Worm (Caenorhabditis elegans) whole organism, late embryonic: ENCODE results near the gene C10A4.10.

Experiments
- ceh-2 ChIP-seq: sonication (generic microtip); optimal IDR thresholded peaks from 2 replicates; lab custom pipeline; 2016; ENCODE audit warnings: missing genotype, missing genetic modification characterization, missing compliant biosample characterization
- lin-11 ChIP-seq: fragments of 200-800 bp; sonication (Bioruptor generic); optimal IDR thresholded peaks from 2 replicates; lab custom pipeline; 2018; ENCODE audit warnings: mild to moderate bottlenecking, missing genetic modification characterization, missing compliant biosample characterization
- nhr-11 ChIP-seq: fragments of 150-350 bp; optimal IDR thresholded peaks from 2 replicates; lab custom pipeline; 2014; ENCODE audit warnings: missing biosample characterization, missing genetic modification characterization
- pag-3 ChIP-seq: sonication (generic microtip); optimal IDR thresholded peaks from 2 replicates; lab custom pipeline; 2016; ENCODE audit warnings: missing compliant biosample characterization, missing genetic modification characterization, borderline replicate concordance
- pat-9 ChIP-seq: fragments of 200-800 bp; sonication (Bioruptor generic); optimal IDR thresholded peaks from 2 replicates; lab custom pipeline; 2018; ENCODE audit warnings: mild to moderate bottlenecking, missing genetic modification characterization, moderate library complexity, missing compliant biosample characterization

DNA sequence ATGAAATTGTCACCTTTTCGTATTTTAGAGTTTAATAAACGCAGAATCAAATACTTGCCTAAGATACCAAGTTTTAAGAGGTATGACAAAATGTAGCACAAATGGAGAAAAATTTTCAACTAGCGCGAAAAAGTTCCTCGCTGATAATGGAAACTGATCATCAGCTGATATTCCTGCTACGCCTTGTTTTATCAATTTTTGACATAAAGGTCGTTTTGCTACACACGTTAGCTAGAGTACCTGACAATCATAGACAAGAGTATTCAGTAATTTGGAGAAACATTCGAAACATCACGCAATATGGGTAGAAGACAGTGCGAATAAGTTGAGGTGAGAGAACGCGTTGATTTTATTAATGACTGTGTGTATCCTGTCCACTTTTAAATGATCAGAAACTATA is 47.0 kb downstream of the C10A4.10 start:
- TF ChIP-seq nhr-11 (tag; lab: Kevin White, UChicago) (no peak), ceh-2 (no peak), lin-11 (tag; lab: Kevin White, UChicago) (no peak), pag-3 (no peak), pat-9 (no peak)
